Worm (Caenorhabditis elegans) whole organism, L4/young adult: ENCODE results near the gene lido-4.

Source experiments
- W03F9.2 ChIP-seq: fragments of 150-350 bp; optimal IDR thresholded peaks from 2 replicates; lab custom pipeline; 2014; ENCODE audit warnings: missing biosample characterization, missing genetic modification characterization
- dao-5 ChIP-seq: sonication (generic microtip); optimal IDR thresholded peaks from 2 replicates; lab custom pipeline; 2016; ENCODE audit warnings: missing genotype, missing genetic modification characterization, moderate library complexity, missing compliant biosample characterization
- him-1 ChIP-seq: sonication (generic microtip); optimal IDR thresholded peaks from 2 replicates; lab custom pipeline; 2016; ENCODE audit warnings: missing genotype, missing genetic modification reagents, missing genetic modification characterization, missing compliant biosample characterization

Gene lido-4

ce11 chrX:17096508-17097234 lies 10.9 kb downstream of the lido-4 start, which contains the start of gene lido-1:
TSS of gene lido-1 (minus strand) at chrX:17096558.
- no peak for TF ChIP-seq him-1 (tag; lab: Kevin White, UChicago)
- TF ChIP-seq W03F9.2 (tag; lab: Kevin White, UChicago): no peak
- no peak for TF ChIP-seq dao-5 (tag; lab: Kevin White, UChicago)

ce11 chrX:17093199-17093598 lies 14.4 kb downstream of the lido-4 start, which contains the start of gene C08A9.3:
TSS of gene C08A9.3 (minus strand) at chrX:17093299.
- TF ChIP-seq dao-5 (tag; lab: Kevin White, UChicago) (no peak), W03F9.2 (tag; lab: Kevin White, UChicago) (no peak), him-1 (tag; lab: Kevin White, UChicago) (no peak)

DNA sequence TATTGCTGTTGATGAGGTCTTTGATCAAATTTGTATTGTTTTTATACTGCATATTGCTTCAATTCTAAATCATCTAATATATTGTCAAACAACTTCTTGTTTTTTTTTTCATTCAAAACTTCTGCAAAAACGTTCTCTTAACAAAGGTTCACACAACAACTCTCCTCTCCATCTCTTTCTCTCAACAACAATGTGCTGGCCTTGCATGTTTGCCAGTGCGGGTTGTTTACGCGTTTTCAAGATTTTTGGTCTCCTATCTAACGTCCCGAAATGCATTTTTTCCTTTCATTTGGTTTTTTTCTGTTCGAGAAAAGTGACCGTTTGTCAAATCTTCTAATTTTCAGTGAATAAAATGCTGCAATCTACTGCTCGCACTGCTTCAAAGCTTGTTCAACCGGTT lies 15.2 kb downstream of the lido-4 start, which contains the start of gene sod-3:
TSS of gene sod-3 (plus strand) at position 338 of the 400 bp plus-strand sequence.
- TF ChIP-seq him-1 (tag; lab: Kevin White, UChicago) (no peak), dao-5 (tag; lab: Kevin White, UChicago) (no peak), W03F9.2 (tag; lab: Kevin White, UChicago) (no peak)

DNA sequence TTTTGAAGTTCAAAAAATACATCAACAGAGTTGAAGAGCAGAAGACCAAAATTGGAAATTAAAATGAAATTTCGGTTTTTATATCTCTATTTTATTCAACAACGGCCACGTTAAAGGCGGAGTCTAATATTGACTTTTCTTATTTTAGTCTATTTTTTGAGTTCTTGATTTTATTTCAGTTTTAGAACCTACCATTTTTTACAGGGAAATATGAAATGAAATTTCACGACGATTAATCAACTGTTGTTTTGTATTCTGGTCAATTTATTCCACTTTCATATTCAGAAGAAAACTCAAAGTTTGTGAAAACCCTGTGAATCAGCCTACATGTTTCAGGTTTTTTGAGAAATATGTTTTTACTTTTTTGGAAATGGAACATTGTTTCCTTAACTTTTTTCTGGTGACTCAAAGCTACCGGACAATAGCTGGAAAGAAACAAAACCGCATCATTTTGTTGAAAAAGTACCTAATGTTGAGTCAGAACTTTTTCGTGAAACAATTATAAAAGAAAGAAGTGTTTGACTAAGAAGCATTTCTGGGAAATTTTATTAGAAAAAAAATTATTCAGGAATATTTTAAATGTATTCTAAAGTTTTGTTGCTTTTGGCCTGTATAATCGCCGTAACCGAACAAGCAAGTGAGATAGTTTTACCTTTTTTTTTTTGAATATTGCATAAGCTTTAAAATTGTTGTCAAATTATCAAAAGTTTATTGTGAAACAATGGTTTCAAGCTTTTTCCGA lies 26.8 kb downstream of the lido-4 start, which contains the start of the genes irld-23 and C08A9.10:
TSS of gene irld-23 (minus strand) at position 51 of the 742 bp plus-strand sequence.
TSS of gene C08A9.10 (plus strand) at position 545 of the 742 bp plus-strand sequence.
- TF ChIP-seq him-1 (tag; lab: Kevin White, UChicago) (no peak), dao-5 (tag; lab: Kevin White, UChicago) (no peak), W03F9.2 (tag; lab: Kevin White, UChicago) (no peak)

DNA sequence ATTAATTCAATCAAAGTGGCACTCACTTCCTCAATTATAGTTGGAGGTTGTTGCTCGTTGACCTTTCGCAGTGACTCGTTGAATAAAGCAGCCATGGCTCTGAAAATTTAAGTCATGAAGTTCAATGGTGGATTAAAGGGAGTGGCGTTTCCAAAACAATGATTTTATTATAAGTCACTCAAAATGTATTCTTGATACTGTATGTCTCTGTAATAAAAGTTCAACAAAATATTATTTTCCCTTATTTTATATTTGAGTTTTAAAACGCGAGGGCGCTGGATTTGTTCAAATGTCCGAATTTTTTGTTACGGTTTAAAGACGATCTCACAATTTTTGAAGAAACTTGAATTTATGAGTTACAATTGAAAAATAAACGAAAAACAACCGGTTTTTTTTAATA lies 35.5 kb downstream of the lido-4 start, which contains the start of gene C30G4.4:
TSS of gene C30G4.4 (minus strand) at position 101 of the 400 bp plus-strand sequence.
- TF ChIP-seq dao-5 (tag; lab: Kevin White, UChicago) (no peak), W03F9.2 (tag; lab: Kevin White, UChicago) (no peak)

ce11 chrX:17070495-17070894 lies 37.1 kb downstream of the lido-4 start:
- TF ChIP-seq W03F9.2 (tag; lab: Kevin White, UChicago) (no peak), him-1 (tag; lab: Kevin White, UChicago) (no peak), dao-5 (tag; lab: Kevin White, UChicago) (no peak)

DNA sequence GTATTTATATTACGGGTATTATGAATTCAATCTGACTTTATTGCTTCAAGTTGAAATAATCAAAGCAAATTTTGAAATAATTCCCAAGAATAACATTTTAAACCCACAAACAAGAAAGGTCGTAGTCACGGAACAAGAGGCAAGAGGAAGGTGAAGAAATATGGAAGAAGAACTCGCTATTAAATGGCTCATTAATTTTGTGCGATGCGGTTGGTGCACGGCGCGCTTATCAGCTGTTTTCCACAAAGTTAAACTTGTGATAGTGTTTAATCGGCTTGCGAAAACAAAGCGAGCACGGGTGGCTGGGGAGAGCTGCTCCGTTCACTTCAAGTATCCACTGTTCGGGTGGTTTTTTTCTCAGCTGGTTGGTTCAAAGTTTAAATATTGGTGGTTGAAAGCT lies 40.6 kb downstream of the lido-4 start:
- TF ChIP-seq dao-5 (tag; lab: Kevin White, UChicago) (no peak), him-1 (tag; lab: Kevin White, UChicago) (no peak), W03F9.2 (tag; lab: Kevin White, UChicago) (no peak)

DNA sequence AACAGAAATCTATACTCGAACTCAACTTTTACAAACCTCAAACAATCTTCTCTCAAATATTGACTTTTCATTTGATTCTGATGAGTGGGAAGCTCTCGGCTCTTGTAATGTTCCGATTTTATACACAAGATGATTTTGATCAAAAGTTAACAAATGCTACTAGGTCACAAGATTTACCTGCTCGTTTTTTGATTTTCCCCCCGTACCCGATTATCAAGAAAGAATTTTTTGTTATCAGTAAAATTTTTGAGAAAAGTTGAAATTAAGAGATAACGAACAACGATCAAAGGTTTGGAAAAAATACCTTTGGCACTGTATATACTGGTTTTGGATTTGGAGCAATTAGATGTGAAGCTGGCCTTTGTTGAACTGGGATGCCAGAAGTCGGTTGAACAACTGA lies 42.8 kb downstream of the lido-4 start:
- no peak for TF ChIP-seq W03F9.2 (tag; lab: Kevin White, UChicago)

DNA sequence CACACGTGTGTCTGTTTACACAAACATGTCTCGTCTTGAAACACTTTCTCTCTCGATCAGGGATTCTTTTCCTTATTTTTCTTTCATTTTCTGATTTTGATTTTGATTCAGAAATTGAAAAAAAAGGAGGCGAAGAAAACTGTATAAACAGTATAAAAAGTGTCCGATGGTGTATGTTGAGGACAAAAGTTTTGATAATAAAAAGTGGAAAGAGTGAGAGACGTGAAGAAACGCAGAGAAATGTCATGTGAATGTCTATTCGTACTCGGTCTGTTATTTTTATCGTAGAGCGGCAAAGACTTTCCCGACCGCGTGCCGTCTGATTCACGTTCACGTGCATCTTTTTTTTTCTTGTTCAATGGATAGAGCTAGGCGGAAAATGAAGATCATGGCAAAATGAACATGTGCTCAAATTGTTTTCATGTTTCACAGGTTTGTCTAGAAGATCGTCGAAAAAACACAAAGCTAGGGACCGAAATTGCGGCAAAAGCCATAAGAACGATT lies 43.8 kb downstream of the lido-4 start:
- TF ChIP-seq dao-5 (tag; lab: Kevin White, UChicago): no peak
- TF ChIP-seq W03F9.2 (tag; lab: Kevin White, UChicago): no peak
- no peak for TF ChIP-seq him-1 (tag; lab: Kevin White, UChicago)

- TF ChIP-seq W03F9.2 (tag; lab: Kevin White, UChicago): no peak
- TF ChIP-seq dao-5 (tag; lab: Kevin White, UChicago): no peak
- no peak for TF ChIP-seq him-1 (tag; lab: Kevin White, UChicago)
These were observed 45.4 kb downstream of the lido-4 start for ce11 chrX:17062165-17062564.

DNA sequence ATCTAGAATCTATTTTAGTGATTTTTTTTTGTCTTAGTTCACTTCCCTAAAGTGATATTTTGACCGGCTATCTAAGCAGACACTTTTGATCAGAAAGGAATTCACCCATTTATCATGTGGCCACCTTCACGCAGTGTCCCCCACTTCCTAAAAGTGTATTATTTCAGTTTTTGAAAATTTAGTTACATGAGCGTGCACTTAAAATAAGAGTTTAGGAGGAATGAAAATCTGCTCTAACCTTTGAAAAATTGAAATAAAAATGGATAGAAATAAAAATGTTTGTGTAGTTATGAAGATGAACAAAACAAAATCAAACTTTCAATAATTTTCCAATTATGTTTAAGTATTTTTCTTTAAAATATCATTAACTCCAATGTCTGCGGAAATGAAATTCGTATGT lies 47.8 kb downstream of the lido-4 start:
- TF ChIP-seq W03F9.2 (tag; lab: Kevin White, UChicago) (no peak), him-1 (tag; lab: Kevin White, UChicago) (no peak), dao-5 (tag; lab: Kevin White, UChicago) (no peak)

DNA sequence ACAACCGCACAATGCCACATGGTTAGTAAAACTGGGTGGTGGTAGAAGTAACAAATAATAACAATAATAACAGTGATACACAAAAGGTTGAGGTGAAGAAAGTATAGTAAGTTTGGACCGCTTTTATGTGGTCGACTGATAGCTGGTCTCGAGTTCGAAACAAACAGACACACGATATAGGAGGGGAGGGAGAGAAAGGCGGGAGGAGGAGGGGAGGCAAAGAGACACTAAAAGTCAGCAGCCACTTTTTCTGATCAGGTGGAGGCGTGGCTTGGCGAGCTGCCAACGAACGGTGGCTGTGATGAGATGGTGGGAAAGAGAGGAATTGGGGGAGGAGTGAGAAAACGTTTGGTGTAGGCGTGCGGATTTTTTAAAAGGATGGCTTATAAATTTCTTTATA lies 49.2 kb downstream of the lido-4 start:
- no peak for TF ChIP-seq him-1 (tag; lab: Kevin White, UChicago)
- TF ChIP-seq dao-5 (tag; lab: Kevin White, UChicago): no peak
- TF ChIP-seq W03F9.2 (tag; lab: Kevin White, UChicago): no peak
